Fruit fly (Drosophila melanogaster) whole organism, wandering third instar larva: ENCODE results near the gene frtz.

Source experiments
- Abd-B ChIP-seq: fragments of >200 bp; optimal IDR thresholded peaks from 2 replicates; lab custom pipeline; 2017; ENCODE audit warnings: missing biosample characterization, missing genetic modification characterization
- Dif ChIP-seq: fragments of 200-275, 200-300 bp; sonication (Bioruptor generic); optimal IDR thresholded peaks from 2 replicates; lab custom pipeline; 2018; ENCODE audit warnings: missing biosample characterization, missing genetic modification characterization; ENCODE audit not compliant: partially characterized antibody
- Hr78 ChIP-seq: fragments of >200 bp; optimal IDR thresholded peaks from 2 replicates; lab custom pipeline; 2017; ENCODE audit warnings: missing biosample characterization, missing genetic modification characterization
- h ChIP-seq: fragments of 200-800 bp; sonication (Bioruptor generic); optimal IDR thresholded peaks from 3 replicates; lab custom pipeline; 2016; ENCODE audit warnings: missing biosample characterization, mild to moderate bottlenecking, missing genetic modification characterization
- lola ChIP-seq: fragments of >200 bp; optimal IDR thresholded peaks from 2 replicates; lab custom pipeline; 2017; ENCODE audit warnings: missing biosample characterization, missing genetic modification characterization
- pan ChIP-seq: fragments of >200 bp; optimal IDR thresholded peaks from 2 replicates; lab custom pipeline; 2017
- tai ChIP-seq: sonication (Bioruptor generic); optimal IDR thresholded peaks from 2 replicates; lab custom pipeline; 2016; ENCODE audit warnings: missing biosample characterization, missing genetic modification characterization
- woc ChIP-seq: sonication (Bioruptor generic); optimal IDR thresholded peaks from 2 replicates; lab custom pipeline; 2016; ENCODE audit warnings: missing biosample characterization, mild to moderate bottlenecking, missing genetic modification characterization

DNA sequence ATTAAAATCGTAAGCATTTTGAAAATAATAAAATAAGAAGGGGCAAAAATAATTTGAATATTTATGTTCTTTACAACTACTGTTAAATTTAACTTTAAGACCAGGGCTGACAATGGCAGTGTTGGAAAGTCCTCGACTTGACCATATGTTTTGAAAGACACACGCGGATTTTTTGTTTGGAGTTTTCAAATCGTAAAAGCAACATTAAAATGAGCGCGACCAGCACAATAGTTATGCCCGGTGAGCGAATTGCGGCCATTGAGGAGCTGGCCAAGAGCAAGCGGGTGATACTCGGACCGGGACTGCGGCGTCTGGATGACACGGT, 12.9 kb upstream of the frtz start, which contains the start of gene Rrp40:
- TF ChIP-seq Hr78 (GFP tag; lab: Kevin White, UChicago) (no peak), Dif (GFP tag; lab: Kevin White, UChicago) (no peak), tai (GFP tag; lab: Kevin White, UChicago) (no peak), lola (GFP tag; lab: Kevin White, UChicago) (no peak), woc (GFP tag; lab: Kevin White, UChicago) (no peak), h (GFP tag; lab: Kevin White, UChicago) (no peak), Abd-B (GFP tag; lab: Kevin White, UChicago) (no peak), pan (lab: Kevin White, UChicago) (no peak)
